Worm (Caenorhabditis elegans) whole organism, L2 larva: ENCODE measurements around the gene fbxa-39.

Source experiments
- R02D3.7 ChIP-seq: fragments of 150-350 bp; optimal IDR thresholded peaks from 2 replicates; lab custom pipeline; 2014; ENCODE audit warnings: missing biosample characterization, missing genetic modification characterization
- gmeb-1 ChIP-seq: fragments of 150-350 bp; optimal IDR thresholded peaks from 2 replicates; lab custom pipeline; 2014; ENCODE audit warnings: missing biosample characterization, missing genetic modification characterization
- lin-13 ChIP-seq: fragments of 150-350 bp; optimal IDR thresholded peaks from 2 replicates; lab custom pipeline; 2014; ENCODE audit warnings: missing biosample characterization, missing genetic modification reagents, missing genetic modification characterization
- lin-39 ChIP-seq: fragments of 150-350 bp; optimal IDR thresholded peaks from 2 replicates; lab custom pipeline; 2014; ENCODE audit warnings: missing biosample characterization, missing genetic modification reagents, missing genetic modification characterization
- mdl-1 ChIP-seq, 2 experiments: fragments of 150-350 bp in 1 of 2; sonication (generic microtip) in 1 of 2; optimal IDR thresholded peaks; 2 replicates each; lab custom pipeline; 2017; ENCODE audit warnings: missing biosample characterization in 2 of 2, missing genetic modification characterization in 2 of 2
- nhr-11 ChIP-seq: fragments of 150-350 bp; optimal IDR thresholded peaks from 2 replicates; lab custom pipeline; 2014; ENCODE audit warnings: missing biosample characterization, missing genetic modification characterization
- nhr-12 ChIP-seq: fragments of 150-350 bp; optimal IDR thresholded peaks from 2 replicates; lab custom pipeline; 2014; ENCODE audit warnings: missing biosample characterization, missing genetic modification characterization
- nhr-77 ChIP-seq: fragments of 150-350 bp; optimal IDR thresholded peaks from 2 replicates; lab custom pipeline; 2014; ENCODE audit warnings: missing biosample characterization, missing genetic modification characterization
- peb-1 ChIP-seq: fragments of 150-350 bp; optimal IDR thresholded peaks from 2 replicates; lab custom pipeline; 2014; ENCODE audit warnings: missing biosample characterization, missing genetic modification characterization
- sem-4 ChIP-seq: fragments of 150-350 bp; optimal IDR thresholded peaks from 2 replicates; lab custom pipeline; 2014; ENCODE audit warnings: missing biosample characterization, missing genetic modification reagents, missing genetic modification characterization
- sma-3 ChIP-seq: sonication (generic microtip); optimal IDR thresholded peaks from 2 replicates; lab custom pipeline; 2016; ENCODE audit warnings: missing genetic modification reagents, missing genetic modification characterization, missing compliant biosample characterization
- unc-39 ChIP-seq: fragments of 150-350 bp; optimal IDR thresholded peaks from 2 replicates; lab custom pipeline; 2014; ENCODE audit warnings: missing biosample characterization, missing genetic modification characterization
- unc-62 ChIP-seq: fragments of 150-350 bp; optimal IDR thresholded peaks from 2 replicates; lab custom pipeline; 2014; ENCODE audit warnings: missing biosample characterization, missing genetic modification reagents, missing genetic modification characterization

DNA sequence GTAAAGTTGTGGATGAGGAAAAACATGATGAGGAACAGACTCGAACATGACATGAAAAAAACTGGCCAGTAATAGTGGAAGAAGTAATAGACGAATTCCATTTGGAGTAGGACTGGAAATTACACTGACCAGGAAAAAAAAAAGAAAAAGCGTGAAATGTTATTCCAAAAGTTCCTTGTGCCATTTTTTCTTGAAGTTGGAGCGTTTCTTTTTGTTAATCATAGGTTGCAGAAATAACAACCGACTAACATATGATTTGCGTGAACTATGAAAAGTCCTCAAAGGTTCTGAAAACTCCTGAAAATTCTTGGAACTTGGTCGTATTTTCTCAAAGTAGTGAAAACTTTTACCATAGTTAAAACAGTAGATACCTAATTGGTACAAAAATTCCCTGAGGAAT lies 27.1 kb upstream of the fbxa-39 start, which contains the start of gene srd-67:
- TF ChIP-seq nhr-12 (tag; lab: Kevin White, UChicago) (no peak), unc-62 (GFP tag; lab: Kevin White, UChicago) (no peak), unc-39 (tag; lab: Kevin White, UChicago) (no peak), lin-39 (tag; lab: Kevin White, UChicago) (no peak), nhr-77 (tag; lab: Kevin White, UChicago) (no peak), nhr-11 (tag; lab: Kevin White, UChicago) (no peak), sma-3 (GFP tag; lab: Kevin White, UChicago) (no peak), sem-4 (no peak), peb-1 (tag; lab: Kevin White, UChicago) (no peak), lin-13 (no peak), mdl-1 (tag; optimal IDR thresholded peaks at IDR 0.05; lab: Kevin White, UChicago) (no peak), R02D3.7 (tag; lab: Kevin White, UChicago) (no peak), gmeb-1 (tag; lab: Kevin White, UChicago) (no peak)
